Worm (Caenorhabditis elegans): Measurements from ENCODE around the gene nhr-6.

The nhr-6 gene

DNA sequence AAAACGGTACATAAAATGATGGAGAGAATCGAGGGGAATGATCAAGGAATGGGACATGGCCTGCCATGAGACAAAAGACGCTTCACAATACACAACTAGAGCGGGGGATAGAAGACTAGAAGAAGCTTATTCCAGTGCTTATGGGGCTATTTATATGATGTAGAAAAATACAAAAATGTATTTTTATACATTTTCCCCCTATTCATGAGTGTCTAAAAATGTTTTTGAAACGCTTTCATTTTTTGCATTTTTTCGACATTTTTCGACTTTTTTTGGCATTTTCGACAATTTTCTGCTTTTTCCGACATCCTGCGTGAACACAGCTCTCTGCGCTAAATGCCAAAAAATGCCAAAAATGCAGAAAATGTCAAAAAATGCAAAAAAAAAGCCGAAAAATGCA lies 39.0 kb downstream of the nhr-6 start:
- no peak for TF ChIP-seq nhr-11 (tag; optimal IDR thresholded peaks at IDR 0.05)
- TF ChIP-seq nhr-28 (tag; optimal IDR thresholded peaks at IDR 0.05), result no peak
- TF ChIP-seq elt-1 (tag; optimal IDR thresholded peaks at IDR 0.05), result no peak
- no peak for TF ChIP-seq nhr-76 (tag; optimal IDR thresholded peaks at IDR 0.05)
- TF ChIP-seq ceh-16 (tag; optimal IDR thresholded peaks at IDR 0.05), result no peak
- no peak for TF ChIP-seq egl-5 (tag; optimal IDR thresholded peaks at IDR 0.05)

DNA sequence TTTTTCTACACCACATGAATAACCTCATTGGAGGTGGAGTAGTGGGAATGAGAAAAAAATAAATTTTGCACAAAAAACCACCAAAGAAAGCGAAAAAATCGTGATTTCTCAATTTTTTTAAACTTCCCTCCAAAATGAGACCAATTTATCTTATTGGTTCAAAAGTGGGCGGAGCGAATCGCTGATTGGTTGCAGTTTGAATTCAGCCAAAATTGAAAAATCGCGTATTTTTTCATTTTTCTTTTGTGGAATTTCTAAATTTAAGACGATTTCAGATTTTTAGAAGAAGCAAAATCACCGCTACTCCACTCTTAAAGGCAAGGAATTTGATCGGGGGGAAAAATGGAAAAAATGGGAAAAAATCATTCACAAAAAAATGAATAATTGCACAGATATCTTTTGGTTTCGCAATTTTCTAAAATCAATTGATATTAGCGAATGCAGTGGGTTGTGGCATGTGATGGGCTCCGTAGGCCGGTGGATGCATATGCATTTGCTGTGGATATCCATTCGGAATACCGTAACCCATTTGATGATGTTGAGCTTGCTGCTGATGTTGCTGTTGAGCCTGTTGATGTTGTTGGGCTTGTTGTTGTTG lies 39.6 kb downstream of the nhr-6 start:
- TF ChIP-seq nhr-237 (tag; optimal IDR thresholded peaks at IDR 0.05), result no peak
- no peak for TF ChIP-seq snpc-4 (tag; optimal IDR thresholded peaks at IDR 0.05)
- peak; percentile 88 for TF ChIP-seq nfya-1 (tag; optimal IDR thresholded peaks at IDR 0.05; ENCODE audit: insufficient read depth)
- no peak for TF ChIP-seq ztf-11 (tag; optimal IDR thresholded peaks at IDR 0.05)

DNA sequence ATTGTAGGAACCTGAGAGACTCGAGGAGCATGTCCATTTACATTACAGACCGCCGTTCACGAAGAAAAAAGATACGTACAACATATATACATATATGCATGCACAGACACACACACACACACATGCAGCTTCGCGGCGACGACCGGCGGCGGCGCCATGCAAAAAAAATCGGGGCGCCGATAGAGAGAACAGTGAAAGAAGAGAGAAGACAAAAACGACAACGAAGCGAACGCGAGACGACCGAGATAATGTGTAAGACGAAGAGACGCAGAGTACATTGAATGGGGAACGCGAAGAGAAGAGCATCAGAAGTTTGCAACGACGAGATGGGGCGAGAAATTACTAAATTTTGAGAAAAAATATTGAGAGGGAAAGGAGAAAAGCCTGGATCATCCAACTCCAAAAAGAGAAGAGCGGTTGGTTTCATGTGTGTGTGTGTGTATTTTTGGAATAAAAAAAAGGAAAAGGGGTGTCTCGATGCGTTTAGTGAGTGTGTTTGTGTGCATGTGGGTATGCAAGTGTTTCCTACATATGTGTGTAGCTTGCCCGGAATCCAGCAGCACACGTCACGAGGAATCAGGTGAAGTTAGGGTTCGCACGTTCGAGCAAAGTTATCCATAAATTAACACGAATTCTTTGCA lies 46.4 kb downstream of the nhr-6 start:
- TF ChIP-seq ceh-82 (tag; optimal IDR thresholded peaks at IDR 0.05) (no peak), fkh-2 (tag; optimal IDR thresholded peaks at IDR 0.05) (no peak), egl-5 (tag; optimal IDR thresholded peaks at IDR 0.05) (peak; percentile 40), egl-27 (tag; optimal IDR thresholded peaks at IDR 0.05) (no peak), nhr-28 (tag; optimal IDR thresholded peaks at IDR 0.05) (no peak), mml-1 (tag; optimal IDR thresholded peaks at IDR 0.05) (no peak), nhr-237 (tag; optimal IDR thresholded peaks at IDR 0.05) (no peak), elt-1 (tag; optimal IDR thresholded peaks at IDR 0.05) (no peak), nfya-1 (tag; optimal IDR thresholded peaks at IDR 0.05; ENCODE audit: insufficient read depth) (peak; percentile 39), fos-1 (tag; optimal IDR thresholded peaks at IDR 0.05) (no peak), nhr-11 (tag; optimal IDR thresholded peaks at IDR 0.05) (no peak), skn-1 (tag; optimal IDR thresholded peaks at IDR 0.05) (no peak), ceh-9 (tag; optimal IDR thresholded peaks at IDR 0.05) (no peak), ZK546.5 (tag; optimal IDR thresholded peaks at IDR 0.05) (no peak), nhr-25 (tag; optimal IDR thresholded peaks at IDR 0.05) (no peak), lin-15B (tag; optimal IDR thresholded peaks at IDR 0.05) (no peak), elt-3 (tag; optimal IDR thresholded peaks at IDR 0.05) (no peak), tbx-2 (tag; optimal IDR thresholded peaks at IDR 0.05) (no peak), lin-39 (tag; optimal IDR thresholded peaks at IDR 0.05) (peak; percentile 48), nhr-77 (tag; optimal IDR thresholded peaks at IDR 0.05) (no peak), R02D3.7 (tag; optimal IDR thresholded peaks at IDR 0.05) (no peak), mdl-1 (tag; optimal IDR thresholded peaks at IDR 0.05) (no peak), lsy-12 (tag; optimal IDR thresholded peaks at IDR 0.05) (no peak), nhr-23 (tag; optimal IDR thresholded peaks at IDR 0.05) (no peak), elt-2 (tag; optimal IDR thresholded peaks at IDR 0.05) (peak; percentile 47), snpc-4 (tag; optimal IDR thresholded peaks at IDR 0.05) (peak; percentile 14), ceh-16 (tag; optimal IDR thresholded peaks at IDR 0.05) (no peak), nhr-43 (tag; optimal IDR thresholded peaks at IDR 0.05; ENCODE audit: poor library complexity, severe bottlenecking) (no peak), nhr-67 (tag; optimal IDR thresholded peaks at IDR 0.05) (no peak), unc-39 (tag; optimal IDR thresholded peaks at IDR 0.05) (no peak), unc-62 (GFP tag; optimal IDR thresholded peaks at IDR 0.05) (no peak), eor-1 (tag; optimal IDR thresholded peaks at IDR 0.05) (no peak), sea-2 (GFP tag; optimal IDR thresholded peaks at IDR 0.05) (no peak), nhr-12 (tag; optimal IDR thresholded peaks at IDR 0.05) (no peak), zag-1 (tag; optimal IDR thresholded peaks at IDR 0.05) (no peak), fkh-10 (GFP tag; optimal IDR thresholded peaks at IDR 0.05) (no peak), ztf-4 (tag; optimal IDR thresholded peaks at IDR 0.05) (no peak), aly-2 (tag; optimal IDR thresholded peaks at IDR 0.05) (no peak), pqm-1 (tag; optimal IDR thresholded peaks at IDR 0.05) (no peak), nhr-76 (tag; optimal IDR thresholded peaks at IDR 0.05) (no peak), jun-1 (tag; optimal IDR thresholded peaks at IDR 0.05) (no peak), ceh-28 (tag; optimal IDR thresholded peaks at IDR 0.05) (no peak), hmg-11 (tag; optimal IDR thresholded peaks at IDR 0.05) (peak; percentile 45), ama-1 (optimal IDR thresholded peaks at IDR 0.05) (no peak), ztf-11 (tag; optimal IDR thresholded peaks at IDR 0.05) (no peak), daf-12 (tag; optimal IDR thresholded peaks at IDR 0.05) (no peak), pha-4 (tag; optimal IDR thresholded peaks at IDR 0.05) (peak; percentile 37)
